Worm (Caenorhabditis elegans) whole organism, midembryonic: Measurements from ENCODE around the gene ZK616.65.

Source experiments
- T22C8.4 ChIP-seq: fragments of 200-800 bp; sonication (Bioruptor generic); IDR thresholded peaks from 2 replicates; pipeline ENCODE4 v1.3.6; 2022; ENCODE audit warnings: missing genetic modification characterization, missing compliant biosample characterization
- flt-1 ChIP-seq: fragments of 200-800 bp; sonication (Bioruptor generic); IDR thresholded peaks from 2 replicates; pipeline ENCODE4 v1.3.6; 2022; ENCODE audit warnings: missing genetic modification characterization, missing compliant biosample characterization
- klf-2 ChIP-seq: fragments of 200-800 bp; sonication (Bioruptor generic); conservative IDR thresholded peaks from 2 replicates; pipeline ENCODE4 v1.3.6; 2022; ENCODE audit warnings: missing genetic modification reagents, missing genetic modification characterization, missing compliant biosample characterization
- med-1 ChIP-seq: sonication (generic microtip); optimal IDR thresholded peaks from 2 replicates; lab custom pipeline; 2017; ENCODE audit warnings: missing genetic modification characterization, mild to moderate bottlenecking, missing compliant biosample characterization, antibody characterized with exemption, missing genetic modification reagents; ENCODE audit not compliant: insufficient read depth
- ref-1 ChIP-seq: fragments of 200-800 bp; sonication (Bioruptor generic); conservative IDR thresholded peaks from 2 replicates; pipeline ENCODE4 v1.3.6; 2022; ENCODE audit warnings: missing genetic modification reagents, missing genetic modification characterization, missing compliant biosample characterization
- tab-1 ChIP-seq: fragments of 200-800 bp; sonication (Bioruptor generic); IDR thresholded peaks from 2 replicates; pipeline ENCODE4 v1.3.6; 2022; ENCODE audit warnings: missing genetic modification characterization, missing compliant biosample characterization
- ztf-23 ChIP-seq: fragments of 200-800 bp; sonication (Bioruptor generic); IDR thresholded peaks from 2 replicates; pipeline ENCODE4 v1.3.6; 2022; ENCODE audit warnings: missing genetic modification reagents, missing genetic modification characterization, missing compliant biosample characterization

ce11 chrIV:5367899-5368298 is 43.1 kb downstream of the ZK616.65 start:
- TF ChIP-seq T22C8.4 (GFP tag; lab: Robert Waterston, UW) (no peak), ref-1 (GFP tag; lab: Robert Waterston, UW) (no peak), tab-1 (no peak), flt-1 (no peak), ztf-23 (GFP tag; lab: Robert Waterston, UW) (no peak), klf-2 (GFP tag; lab: Robert Waterston, UW) (no peak), med-1 (GFP tag; lab: Kevin White, UChicago) (no peak)
